Comparison of ENCODE assay signal across 5 worm cellular contexts in genomic region chrX:16553845-16554426, ce11.
TF ChIP-seq lines count a peak whose summit lies in the region.

TSS of gene K08B5.2 (minus strand) at chrX:16553887.

TF ChIP-seq in whole organism, L1 larva, 84 proteins besides CTCF, POLR2A, EP300 and RAD21 (continued from another document):
- TF ChIP-seq efl-1 (optimal IDR thresholded peaks at IDR 0.05; lab: Kevin White, UChicago) (peak in 1 of 2 experiments; percentile 6), efl-1 (GFP tag; optimal IDR thresholded peaks at IDR 0.05 in 1 of 2; lab: Kevin White, UChicago) (no peak), snu-23 (GFP tag; optimal IDR thresholded peaks at IDR 0.05; lab: Kevin White, UChicago) (peak; percentile 17), nhr-84 (tag; optimal IDR thresholded peaks at IDR 0.05; lab: Kevin White, UChicago) (no peak), grh-1 (GFP tag; IDR thresholded peaks at IDR 0.05; lab: Robert Waterston, UW) (no peak)

TF ChIP-seq in whole organism, L2 larva, 48 proteins besides CTCF, POLR2A, EP300 and RAD21 (continued from another document):
- TF ChIP-seq mbf-1 (tag; optimal IDR thresholded peaks at IDR 0.05; lab: Kevin White, UChicago) (no peak), ceh-82 (tag; optimal IDR thresholded peaks at IDR 0.05; lab: Kevin White, UChicago) (no peak), nhr-129 (tag; optimal IDR thresholded peaks at IDR 0.05; lab: Kevin White, UChicago) (peak; percentile 52), sma-9 (GFP tag; optimal IDR thresholded peaks at IDR 0.05; lab: Kevin White, UChicago) (peak; percentile 23), sma-9 (tag; optimal IDR thresholded peaks at IDR 0.05; lab: Kevin White, UChicago) (no peak), crh-2 (tag; optimal IDR thresholded peaks at IDR 0.05; lab: Kevin White, UChicago) (peak; percentile 18), ztf-1 (GFP tag; conservative IDR thresholded peaks at IDR 0.05; lab: Robert Waterston, UW) (no peak), gmeb-1 (tag; optimal IDR thresholded peaks at IDR 0.05; lab: Kevin White, UChicago) (no peak), alr-1 (tag; optimal IDR thresholded peaks at IDR 0.05; lab: Kevin White, UChicago) (no peak), mab-5 (tag; optimal IDR thresholded peaks at IDR 0.05; lab: Kevin White, UChicago) (no peak), unc-55 (GFP tag; optimal IDR thresholded peaks at IDR 0.05; lab: Kevin White, UChicago) (peak; percentile 56)

TF ChIP-seq in whole organism, L3 larva, 47 proteins besides CTCF, POLR2A, EP300 and RAD21 (continued from another document):
- TF ChIP-seq unc-62 (GFP tag; optimal IDR thresholded peaks at IDR 0.05; lab: Kevin White, UChicago), result no peak
- TF ChIP-seq mml-1 (tag; optimal IDR thresholded peaks at IDR 0.05; lab: Kevin White, UChicago), result no peak
- no peak for TF ChIP-seq nhr-77 (tag; optimal IDR thresholded peaks at IDR 0.05; lab: Kevin White, UChicago)
- TF ChIP-seq fkh-2 (tag; optimal IDR thresholded peaks at IDR 0.05; lab: Kevin White, UChicago), result no peak
- peak; percentile 29 for TF ChIP-seq nfya-1 (tag; optimal IDR thresholded peaks at IDR 0.05; lab: Kevin White, UChicago; ENCODE audit: insufficient read depth)
- TF ChIP-seq elt-3 (tag; optimal IDR thresholded peaks at IDR 0.05; lab: Kevin White, UChicago), result no peak
- no peak for TF ChIP-seq ceh-9 (tag; optimal IDR thresholded peaks at IDR 0.05; lab: Kevin White, UChicago)
- TF ChIP-seq mdl-1 (tag; optimal IDR thresholded peaks at IDR 0.05; lab: Kevin White, UChicago), result no peak

TF ChIP-seq in whole organism, L4 larva, 104 proteins besides CTCF, POLR2A, EP300 and RAD21 (continued from another document and continues in another):
- no peak for TF ChIP-seq nhr-6 (tag; optimal IDR thresholded peaks at IDR 0.05; lab: Kevin White, UChicago)
- no peak for TF ChIP-seq lin-15B (tag; optimal IDR thresholded peaks at IDR 0.05; lab: Kevin White, UChicago)
- TF ChIP-seq R02D3.7 (tag; optimal IDR thresholded peaks at IDR 0.05; lab: Kevin White, UChicago), result no peak
- TF ChIP-seq T20F7.1 (GFP tag; optimal IDR thresholded peaks at IDR 0.05; lab: Kevin White, UChicago), result no peak
- TF ChIP-seq ces-1 (GFP tag; optimal IDR thresholded peaks at IDR 0.05; lab: Kevin White, UChicago), result no peak
- no peak for TF ChIP-seq zip-11 (GFP tag; IDR thresholded peaks at IDR 0.05; lab: Robert Waterston, UW)
- TF ChIP-seq lin-29 (GFP tag; IDR thresholded peaks at IDR 0.05; lab: Robert Waterston, UW), result no peak
- no peak for TF ChIP-seq lir-3 (tag; optimal IDR thresholded peaks at IDR 0.05; lab: Kevin White, UChicago)
- TF ChIP-seq Y105C5A.15 (GFP tag; IDR thresholded peaks at IDR 0.05; lab: Robert Waterston, UW), result no peak
- no peak for TF ChIP-seq nhr-77 (tag; optimal IDR thresholded peaks at IDR 0.05; lab: Kevin White, UChicago)
- TF ChIP-seq ama-1 (optimal IDR thresholded peaks at IDR 0.05; lab: Kevin White, UChicago), result no peak
- TF ChIP-seq daf-19 (GFP tag; conservative IDR thresholded peaks at IDR 0.05; lab: Robert Waterston, UW), result no peak
- no peak for TF ChIP-seq mxl-2 (GFP tag; conservative IDR thresholded peaks at IDR 0.05; lab: Robert Waterston, UW)
- no peak for TF ChIP-seq egl-43 (GFP tag; IDR thresholded peaks at IDR 0.05; lab: Robert Waterston, UW)
- no peak for TF ChIP-seq hlh-30 (tag; optimal IDR thresholded peaks at IDR 0.05; lab: Kevin White, UChicago; ENCODE audit: insufficient read depth)
- no peak for TF ChIP-seq dpl-1 (GFP tag; optimal IDR thresholded peaks at IDR 0.05; lab: Kevin White, UChicago)
- TF ChIP-seq unc-130 (GFP tag; optimal IDR thresholded peaks at IDR 0.05; lab: Kevin White, UChicago), result no peak
- no peak for TF ChIP-seq tag-97 (GFP tag; IDR thresholded peaks at IDR 0.05; lab: Robert Waterston, UW)
- TF ChIP-seq fkh-10 (GFP tag; optimal IDR thresholded peaks at IDR 0.05; lab: Kevin White, UChicago), result no peak
- no peak for TF ChIP-seq ZK337.2 (GFP tag; IDR thresholded peaks at IDR 0.05; lab: Robert Waterston, UW)
- no peak for TF ChIP-seq madf-5 (GFP tag; IDR thresholded peaks at IDR 0.05; lab: Robert Waterston, UW)
- TF ChIP-seq pqm-1 (tag; optimal IDR thresholded peaks at IDR 0.05; lab: Kevin White, UChicago), result peak; percentile 78
- TF ChIP-seq ceh-62 (tag; optimal IDR thresholded peaks at IDR 0.05; lab: Kevin White, UChicago), result no peak
- TF ChIP-seq D1046.2 (GFP tag; IDR thresholded peaks at IDR 0.05; lab: Robert Waterston, UW), result no peak
- peak; percentile 42; the same call in 1 of the 2 replicates for TF ChIP-seq lin-1 (GFP tag; IDR thresholded peaks at IDR 0.05; lab: Robert Waterston, UW)
- no peak for TF ChIP-seq rbr-2 (tag; optimal IDR thresholded peaks at IDR 0.05; lab: Kevin White, UChicago)
- TF ChIP-seq vab-7 (GFP tag; IDR thresholded peaks at IDR 0.05; lab: Robert Waterston, UW), result no peak
- no peak for TF ChIP-seq mdt-29 (GFP tag; IDR thresholded peaks at IDR 0.05; lab: Robert Waterston, UW)
- TF ChIP-seq attf-4 (tag; optimal IDR thresholded peaks at IDR 0.05; lab: Kevin White, UChicago), result no peak
- no peak for TF ChIP-seq nhr-42 (GFP tag; IDR thresholded peaks at IDR 0.05; lab: Robert Waterston, UW)
- no peak for TF ChIP-seq lsy-2 (tag; optimal IDR thresholded peaks at IDR 0.05; lab: Kevin White, UChicago)
- no peak for TF ChIP-seq zag-1 (tag; optimal IDR thresholded peaks at IDR 0.05; lab: Kevin White, UChicago)
- TF ChIP-seq aly-2 (tag; optimal IDR thresholded peaks at IDR 0.05; lab: Kevin White, UChicago), result no peak
- no peak for TF ChIP-seq daf-8 (GFP tag; IDR thresholded peaks at IDR 0.05; lab: Robert Waterston, UW)
- no peak for TF ChIP-seq mxl-3 (GFP tag; optimal IDR thresholded peaks at IDR 0.05; lab: Kevin White, UChicago)
- no peak for TF ChIP-seq arid-1 (GFP tag; conservative IDR thresholded peaks at IDR 0.05; lab: Robert Waterston, UW)
- TF ChIP-seq lin-39 (tag; optimal IDR thresholded peaks at IDR 0.05; lab: Kevin White, UChicago), result no peak
- TF ChIP-seq nhr-11 (tag; optimal IDR thresholded peaks at IDR 0.05; lab: Kevin White, UChicago), result no peak
- TF ChIP-seq F37D6.2 (tag; optimal IDR thresholded peaks at IDR 0.05; lab: Kevin White, UChicago), result no peak
- TF ChIP-seq pha-4 (GFP tag; IDR thresholded peaks at IDR 0.05; lab: Robert Waterston, UW), result no peak
- TF ChIP-seq pha-4 (tag; optimal IDR thresholded peaks at IDR 0.05; lab: Kevin White, UChicago), result no peak
- no peak for TF ChIP-seq zfp-3 (GFP tag; conservative IDR thresholded peaks at IDR 0.05; lab: Robert Waterston, UW)
- TF ChIP-seq zip-2 (tag; optimal IDR thresholded peaks at IDR 0.05; lab: Kevin White, UChicago), result no peak
- TF ChIP-seq mdl-1 (tag; optimal IDR thresholded peaks at IDR 0.05; lab: Kevin White, UChicago), result no peak
- peak; percentile 96 for TF ChIP-seq dmd-6 (GFP tag; IDR thresholded peaks at IDR 0.05; lab: Robert Waterston, UW)
- no peak for TF ChIP-seq saeg-2 (GFP tag; IDR thresholded peaks at IDR 0.05; lab: Robert Waterston, UW)
- no peak for TF ChIP-seq nhr-10 (tag; optimal IDR thresholded peaks at IDR 0.05; lab: Kevin White, UChicago)
- TF ChIP-seq cey-2 (tag; optimal IDR thresholded peaks at IDR 0.05; lab: Kevin White, UChicago; ENCODE audit: borderline replicate concordance, insufficient read depth), result no peak
- peak in 1 of 2 experiments; percentile 66 for TF ChIP-seq unc-62 (GFP tag; optimal IDR thresholded peaks at IDR 0.05 in 1 of 2; lab: Kevin White, UChicago)
- no peak for TF ChIP-seq unc-62 (tag; optimal IDR thresholded peaks at IDR 0.05; lab: Kevin White, UChicago)
- no peak for TF ChIP-seq spr-1 (tag; optimal IDR thresholded peaks at IDR 0.05; lab: Kevin White, UChicago)
- TF ChIP-seq aha-1 (tag; lab: Kevin White, UChicago), result no peak
- no peak for TF ChIP-seq dmd-8 (GFP tag; IDR thresholded peaks at IDR 0.05; lab: Robert Waterston, UW)
- TF ChIP-seq ctbp-1 (GFP tag; IDR thresholded peaks at IDR 0.05; lab: Robert Waterston, UW), result no peak
- TF ChIP-seq nhr-48 (tag; optimal IDR thresholded peaks at IDR 0.05; lab: Kevin White, UChicago), result peak; percentile 88
- no peak for TF ChIP-seq snpc-4 (tag; optimal IDR thresholded peaks at IDR 0.05; lab: Kevin White, UChicago)
- TF ChIP-seq gei-8 (GFP tag; optimal IDR thresholded peaks at IDR 0.05; lab: Kevin White, UChicago), result peak; percentile 17
- no peak for TF ChIP-seq zfp-2 (tag; optimal IDR thresholded peaks at IDR 0.05; lab: Kevin White, UChicago)

TF ChIP-seq in whole organism, young adult, 124 proteins besides CTCF, POLR2A, EP300 and RAD21 (continued from another document):
- TF ChIP-seq zim-3 (tag; optimal IDR thresholded peaks at IDR 0.05; lab: Kevin White, UChicago) (no peak), egl-44 (GFP tag; IDR thresholded peaks at IDR 0.05; lab: Robert Waterston, UW) (no peak), hsf-1 (GFP tag; IDR thresholded peaks at IDR 0.05; lab: Robert Waterston, UW) (no peak), F10E7.11 (tag; optimal IDR thresholded peaks at IDR 0.05; lab: Kevin White, UChicago) (no peak), ZK185.1 (tag; optimal IDR thresholded peaks at IDR 0.05; lab: Kevin White, UChicago; ENCODE audit: poor library complexity, severe bottlenecking) (no peak), dox-1 (GFP tag; IDR thresholded peaks at IDR 0.05; lab: Robert Waterston, UW) (peak; percentile 60; the same call in 1 of the 2 replicates), attf-5 (GFP tag; optimal IDR thresholded peaks at IDR 0.05; lab: Kevin White, UChicago) (no peak), F57C9.4 (tag; optimal IDR thresholded peaks at IDR 0.05; lab: Kevin White, UChicago) (no peak), mcd-1 (GFP tag; IDR thresholded peaks at IDR 0.05; lab: Robert Waterston, UW) (no peak), mes-4 (tag; optimal IDR thresholded peaks at IDR 0.05; lab: Kevin White, UChicago) (no peak), mxl-1 (tag; optimal IDR thresholded peaks at IDR 0.05; lab: Kevin White, UChicago) (no peak), gei-17 (GFP tag; optimal IDR thresholded peaks at IDR 0.05; lab: Kevin White, UChicago) (no peak), Y56A3A.18 (GFP tag; IDR thresholded peaks at IDR 0.05; lab: Robert Waterston, UW) (0 out of 2 replicates have a peak, but pooled peaks have one; percentile 34), nhr-27 (tag; optimal IDR thresholded peaks at IDR 0.05; lab: Kevin White, UChicago) (no peak), sptf-2 (GFP tag; optimal IDR thresholded peaks at IDR 0.05; lab: Kevin White, UChicago) (no peak), tbp1 (GFP tag; optimal IDR thresholded peaks at IDR 0.05; lab: Kevin White, UChicago) (peak; percentile 48), let-526 (GFP tag; IDR thresholded peaks at IDR 0.05; lab: Robert Waterston, UW) (no peak), B0019.2 (GFP tag; conservative IDR thresholded peaks at IDR 0.05; lab: Robert Waterston, UW) (no peak), lin-35 (GFP tag; optimal IDR thresholded peaks at IDR 0.05; lab: Kevin White, UChicago) (no peak), D2030.7 (GFP tag; IDR thresholded peaks at IDR 0.05; lab: Robert Waterston, UW) (no peak), lsy-27 (tag; optimal IDR thresholded peaks at IDR 0.05; lab: Kevin White, UChicago; ENCODE audit: borderline replicate concordance, insufficient read depth) (no peak), F39B2.1 (GFP tag; IDR thresholded peaks at IDR 0.05; lab: Robert Waterston, UW) (no peak), hmg-1.2 (GFP tag; IDR thresholded peaks at IDR 0.05; lab: Robert Waterston, UW) (peak; percentile 25; the same call in 1 of the 2 replicates), bed-1 (GFP tag; IDR thresholded peaks at IDR 0.05; lab: Robert Waterston, UW) (no peak), madf-8 (GFP tag; conservative IDR thresholded peaks at IDR 0.05; lab: Robert Waterston, UW) (no peak), C17E4.6 (GFP tag; IDR thresholded peaks at IDR 0.05; lab: Robert Waterston, UW) (no peak), athp-1 (tag; optimal IDR thresholded peaks at IDR 0.05; lab: Kevin White, UChicago) (no peak), atf-7 (tag; optimal IDR thresholded peaks at IDR 0.05; lab: Kevin White, UChicago) (peak; percentile 79), T07F8.4 (tag; optimal IDR thresholded peaks at IDR 0.05; lab: Kevin White, UChicago) (no peak), dpff-1 (tag; optimal IDR thresholded peaks at IDR 0.05; lab: Kevin White, UChicago) (no peak), die-1 (tag; optimal IDR thresholded peaks at IDR 0.05; lab: Kevin White, UChicago) (no peak), hrde-1 (tag; optimal IDR thresholded peaks at IDR 0.05; lab: Kevin White, UChicago; ENCODE audit: borderline replicate concordance) (no peak), unc-62 (GFP tag; optimal IDR thresholded peaks at IDR 0.05; lab: Kevin White, UChicago) (peak; percentile 44), madf-6 (GFP tag; IDR thresholded peaks at IDR 0.05; lab: Robert Waterston, UW) (no peak), pbrm-1 (GFP tag; IDR thresholded peaks at IDR 0.05; lab: Robert Waterston, UW) (no peak), rpc-1 (optimal IDR thresholded peaks at IDR 0.05; lab: Kevin White, UChicago) (no peak), rpc-1 (tag; optimal IDR thresholded peaks at IDR 0.05; lab: Kevin White, UChicago) (no peak), lin-40 (tag; optimal IDR thresholded peaks at IDR 0.05; lab: Kevin White, UChicago) (peak; percentile 52), repo-1 (tag; optimal IDR thresholded peaks at IDR 0.05; lab: Kevin White, UChicago) (no peak), ceh-100 (GFP tag; IDR thresholded peaks at IDR 0.05; lab: Robert Waterston, UW) (no peak), B0035.1 (tag; optimal IDR thresholded peaks at IDR 0.05; lab: Kevin White, UChicago) (no peak), ztf-18 (tag; optimal IDR thresholded peaks at IDR 0.05; lab: Kevin White, UChicago) (no peak), K11D2.4 (GFP tag; IDR thresholded peaks at IDR 0.05; lab: Robert Waterston, UW) (no peak), ztf-3 (GFP tag; optimal IDR thresholded peaks at IDR 0.05; lab: Kevin White, UChicago) (no peak), ztf-25 (GFP tag; IDR thresholded peaks at IDR 0.05; lab: Robert Waterston, UW) (no peak), Y95B8A.8 (GFP tag; IDR thresholded peaks at IDR 0.05; lab: Robert Waterston, UW) (no peak), F57A8.1 (GFP tag; optimal IDR thresholded peaks at IDR 0.05; lab: Kevin White, UChicago) (no peak), K12H6.12 (tag; optimal IDR thresholded peaks at IDR 0.05; lab: Kevin White, UChicago) (no peak), zfh-2 (GFP tag; conservative IDR thresholded peaks at IDR 0.05; lab: Robert Waterston, UW) (no peak), ekl-4 (GFP tag; IDR thresholded peaks at IDR 0.05; lab: Robert Waterston, UW) (no peak), ztf-6 (GFP tag; IDR thresholded peaks at IDR 0.05; lab: Robert Waterston, UW) (no peak), dpl-1 (GFP tag; optimal IDR thresholded peaks at IDR 0.05; lab: Kevin White, UChicago) (no peak), pha-4 (tag; optimal IDR thresholded peaks at IDR 0.05; lab: Kevin White, UChicago) (no peak), ztf-28 (GFP tag; IDR thresholded peaks at IDR 0.05; lab: Robert Waterston, UW) (no peak), C06A6.2 (GFP tag; conservative IDR thresholded peaks at IDR 0.05; lab: Robert Waterston, UW) (no peak), hlh-26 (GFP tag; conservative IDR thresholded peaks at IDR 0.05; lab: Robert Waterston, UW) (no peak), ztf-22 (GFP tag; optimal IDR thresholded peaks at IDR 0.05; lab: Kevin White, UChicago) (no peak), ceh-79 (tag; optimal IDR thresholded peaks at IDR 0.05; lab: Kevin White, UChicago) (no peak), snpc-1.1 (tag; optimal IDR thresholded peaks at IDR 0.05; lab: Kevin White, UChicago; ENCODE audit: insufficient read depth) (no peak), snpc-4 (GFP tag; optimal IDR thresholded peaks at IDR 0.05; lab: Kevin White, UChicago) (no peak), snpc-4 (tag; optimal IDR thresholded peaks at IDR 0.05; lab: Kevin White, UChicago) (peak in 2 of 4 experiments; percentile 41 to 50), efl-1 (GFP tag; optimal IDR thresholded peaks at IDR 0.05; lab: Kevin White, UChicago) (no peak), tbx-9 (tag; optimal IDR thresholded peaks at IDR 0.05; lab: Kevin White, UChicago; ENCODE audit: borderline replicate concordance) (no peak), let-607 (tag; optimal IDR thresholded peaks at IDR 0.05; lab: Kevin White, UChicago) (peak in 1 of 2 experiments; percentile 65), ztf-26 (tag; optimal IDR thresholded peaks at IDR 0.05; lab: Kevin White, UChicago) (no peak), aptf-3 (GFP tag; IDR thresholded peaks at IDR 0.05; lab: Robert Waterston, UW) (no peak), F49E8.2 (tag; optimal IDR thresholded peaks at IDR 0.05; lab: Kevin White, UChicago; ENCODE audit: insufficient read depth) (no peak)
